Worm (Caenorhabditis elegans) whole organism, L2 larva: Measurements from ENCODE around the gene C46C2.2.
A peak's percentile ranks its signal among the peaks of the same experiment; 100 is the strongest.

Source experiments
- C34F6.9 ChIP-seq: fragments of 150-350 bp; optimal IDR thresholded peaks from 2 replicates; lab custom pipeline; 2014; ENCODE audit warnings: missing biosample characterization, missing genetic modification characterization
- F13H6.1 ChIP-seq: sonication (generic microtip); optimal IDR thresholded peaks from 2 replicates; lab custom pipeline; 2016; ENCODE audit warnings: missing genetic modification characterization, missing compliant biosample characterization
- R02D3.7 ChIP-seq: fragments of 150-350 bp; optimal IDR thresholded peaks from 2 replicates; lab custom pipeline; 2014; ENCODE audit warnings: missing biosample characterization, missing genetic modification characterization
- Y55F3AM.14 ChIP-seq: fragments of 200-800 bp; sonication (Bioruptor generic); optimal IDR thresholded peaks from 2 replicates; lab custom pipeline; 2018; ENCODE audit warnings: mild to moderate bottlenecking, missing genetic modification characterization, missing compliant biosample characterization
- ZK546.5 ChIP-seq: sonication (generic microtip); optimal IDR thresholded peaks from 2 replicates; lab custom pipeline; 2017; ENCODE audit warnings: missing biosample characterization, missing genetic modification characterization
- aly-2 ChIP-seq: fragments of 150-350 bp; optimal IDR thresholded peaks from 2 replicates; lab custom pipeline; 2014; ENCODE audit warnings: missing biosample characterization, missing genetic modification characterization
- ama-1 ChIP-seq: fragments of 150-350 bp; optimal IDR thresholded peaks from 2 replicates; lab custom pipeline; 2018; ENCODE audit warnings: inconsistent platforms
- blmp-1 ChIP-seq: sonication (generic microtip); optimal IDR thresholded peaks from 2 replicates; lab custom pipeline; 2017; ENCODE audit warnings: missing genetic modification characterization, mild to moderate bottlenecking, missing compliant biosample characterization, antibody characterized with exemption, moderate library complexity; ENCODE audit not compliant: insufficient read depth
- ceh-16 ChIP-seq: fragments of 150-350 bp; optimal IDR thresholded peaks from 2 replicates; lab custom pipeline; 2014; ENCODE audit warnings: missing biosample characterization, missing genetic modification characterization
- ceh-82 ChIP-seq: fragments of 150-350 bp; optimal IDR thresholded peaks from 2 replicates; lab custom pipeline; 2014; ENCODE audit warnings: missing biosample characterization, missing genetic modification characterization
- crh-2 ChIP-seq: sonication (generic microtip); optimal IDR thresholded peaks from 2 replicates; lab custom pipeline; 2017; ENCODE audit warnings: missing biosample characterization, missing genetic modification characterization
- dmd-4 ChIP-seq: sonication (generic microtip); optimal IDR thresholded peaks from 2 replicates; lab custom pipeline; 2017; ENCODE audit warnings: missing biosample characterization, missing genetic modification characterization
- egl-27 ChIP-seq: sonication (generic microtip); optimal IDR thresholded peaks from 3 replicates; lab custom pipeline; 2017; ENCODE audit warnings: missing biosample characterization, missing genetic modification reagents, missing genetic modification characterization
- elt-1 ChIP-seq: fragments of 150-350 bp; optimal IDR thresholded peaks from 2 replicates; lab custom pipeline; 2014; ENCODE audit warnings: missing biosample characterization, missing genetic modification characterization
- elt-3 ChIP-seq: sonication (generic microtip); optimal IDR thresholded peaks from 2 replicates; lab custom pipeline; 2017; ENCODE audit warnings: missing biosample characterization, missing genetic modification characterization
- gmeb-1 ChIP-seq: fragments of 150-350 bp; optimal IDR thresholded peaks from 2 replicates; lab custom pipeline; 2014; ENCODE audit warnings: missing biosample characterization, missing genetic modification characterization
- lin-11 ChIP-seq: fragments of 150-350 bp; sonication (generic microtip); optimal IDR thresholded peaks from 2 replicates; lab custom pipeline; 2014; ENCODE audit warnings: missing biosample characterization, missing genetic modification characterization, inconsistent platforms, mixed read lengths
- lsy-2 ChIP-seq, 2 experiments: fragments of 150-350 bp in 1 of 2; sonication (generic microtip) in 1 of 2; optimal IDR thresholded peaks; 2 replicates each; lab custom pipeline; 2014 to 2017; ENCODE audit warnings: missing biosample characterization in 2 of 2, missing genetic modification characterization in 2 of 2
- mab-5 ChIP-seq: fragments of 150-350 bp; optimal IDR thresholded peaks from 2 replicates; lab custom pipeline; 2014; ENCODE audit warnings: missing biosample characterization, missing genetic modification characterization
- mbf-1 ChIP-seq: sonication (generic microtip); optimal IDR thresholded peaks from 2 replicates; lab custom pipeline; 2017; ENCODE audit warnings: missing biosample characterization, missing genetic modification characterization
- mdl-1 ChIP-seq, 2 experiments: fragments of 150-350 bp in 1 of 2; sonication (generic microtip) in 1 of 2; optimal IDR thresholded peaks; 2 replicates each; lab custom pipeline; 2017; ENCODE audit warnings: missing biosample characterization in 2 of 2, missing genetic modification characterization in 2 of 2
- nhr-10 ChIP-seq: sonication (generic microtip); optimal IDR thresholded peaks from 2 replicates; lab custom pipeline; 2017; ENCODE audit warnings: missing biosample characterization, missing genetic modification characterization
- nhr-11 ChIP-seq: fragments of 150-350 bp; optimal IDR thresholded peaks from 2 replicates; lab custom pipeline; 2014; ENCODE audit warnings: missing biosample characterization, missing genetic modification characterization
- nhr-12 ChIP-seq: fragments of 150-350 bp; optimal IDR thresholded peaks from 2 replicates; lab custom pipeline; 2014; ENCODE audit warnings: missing biosample characterization, missing genetic modification characterization
- nhr-129 ChIP-seq: fragments of 150-350 bp; optimal IDR thresholded peaks from 2 replicates; lab custom pipeline; 2014; ENCODE audit warnings: missing biosample characterization, missing genetic modification characterization
- nhr-21 ChIP-seq: fragments of 150-350 bp; optimal IDR thresholded peaks from 2 replicates; lab custom pipeline; 2014; ENCODE audit warnings: missing biosample characterization, missing genetic modification characterization
- nhr-23 ChIP-seq: fragments of 150-350 bp; optimal IDR thresholded peaks from 2 replicates; lab custom pipeline; 2014; ENCODE audit warnings: missing biosample characterization, missing genetic modification reagents, missing genetic modification characterization
- nhr-237 ChIP-seq: fragments of 150-350 bp; optimal IDR thresholded peaks from 2 replicates; lab custom pipeline; 2014; ENCODE audit warnings: missing biosample characterization, missing genetic modification characterization
- nhr-25 ChIP-seq: fragments of 150-350 bp; sonication (generic microtip); optimal IDR thresholded peaks from 3 replicates; lab custom pipeline; 2014; ENCODE audit warnings: missing biosample characterization, missing genetic modification characterization
- nhr-6 ChIP-seq: fragments of 150-350 bp; optimal IDR thresholded peaks from 2 replicates; lab custom pipeline; 2014; ENCODE audit warnings: missing biosample characterization, missing genetic modification characterization
- nhr-77 ChIP-seq: fragments of 150-350 bp; optimal IDR thresholded peaks from 2 replicates; lab custom pipeline; 2014; ENCODE audit warnings: missing biosample characterization, missing genetic modification characterization
- peb-1 ChIP-seq: fragments of 150-350 bp; optimal IDR thresholded peaks from 2 replicates; lab custom pipeline; 2014; ENCODE audit warnings: missing biosample characterization, missing genetic modification characterization
- sem-4 ChIP-seq: fragments of 150-350 bp; optimal IDR thresholded peaks from 2 replicates; lab custom pipeline; 2014; ENCODE audit warnings: missing biosample characterization, missing genetic modification reagents, missing genetic modification characterization
- skn-1 ChIP-seq: sonication (generic microtip); optimal IDR thresholded peaks from 2 replicates; lab custom pipeline; 2017; ENCODE audit warnings: missing biosample characterization, missing genetic modification characterization
- sma-3 ChIP-seq: sonication (generic microtip); optimal IDR thresholded peaks from 2 replicates; lab custom pipeline; 2016; ENCODE audit warnings: missing genetic modification reagents, missing genetic modification characterization, missing compliant biosample characterization
- sma-9 ChIP-seq, 2 experiments: fragments of 150-350 bp in 1 of 2; sonication (generic microtip) in 1 of 2; optimal IDR thresholded peaks; 2 replicates each; lab custom pipeline; 2014 to 2016; ENCODE audit warnings: missing genetic modification characterization in 2 of 2, mild to moderate bottlenecking in 1 of 2, missing biosample characterization in 1 of 2, missing compliant biosample characterization in 1 of 2, missing genetic modification reagents in 1 of 2, moderate library complexity in 1 of 2
- snpc-4 ChIP-seq: fragments of 150-350 bp; optimal IDR thresholded peaks from 2 replicates; lab custom pipeline; 2014; ENCODE audit warnings: missing biosample characterization, missing genetic modification characterization
- unc-39 ChIP-seq: fragments of 150-350 bp; optimal IDR thresholded peaks from 2 replicates; lab custom pipeline; 2014; ENCODE audit warnings: missing biosample characterization, missing genetic modification characterization
- unc-55 ChIP-seq: fragments of 150-350 bp; sonication (generic microtip); optimal IDR thresholded peaks from 3 replicates; lab custom pipeline; 2014; ENCODE audit warnings: missing biosample characterization, missing genetic modification reagents, missing genetic modification characterization
- unc-62 ChIP-seq: fragments of 150-350 bp; optimal IDR thresholded peaks from 2 replicates; lab custom pipeline; 2014; ENCODE audit warnings: missing biosample characterization, missing genetic modification reagents, missing genetic modification characterization
- zag-1 ChIP-seq: fragments of 150-350 bp; optimal IDR thresholded peaks from 2 replicates; lab custom pipeline; 2014; ENCODE audit warnings: missing biosample characterization, missing genetic modification characterization
- ztf-1 ChIP-seq: fragments of 200-800 bp; sonication (Bioruptor generic); conservative IDR thresholded peaks from 2 replicates; pipeline ENCODE4 v1.3.6; 2022; ENCODE audit warnings: missing genetic modification characterization, missing compliant biosample characterization
- ztf-11 ChIP-seq: sonication (generic microtip); optimal IDR thresholded peaks from 2 replicates; lab custom pipeline; 2017; ENCODE audit warnings: missing biosample characterization, missing genetic modification characterization
- ztf-4 ChIP-seq: fragments of 150-350 bp; optimal IDR thresholded peaks from 2 replicates; lab custom pipeline; 2014; ENCODE audit warnings: missing biosample characterization, missing genetic modification characterization

Gene C46C2.2

ce11 chrIV:9258547-9258946 lies 41.0 kb downstream of the C46C2.2 start:
- no peak for TF ChIP-seq ztf-11
- no peak for TF ChIP-seq lin-11 (tag; lab: Kevin White, UChicago)
- TF ChIP-seq Y55F3AM.14 (GFP tag; lab: Kevin White, UChicago), result no peak
- TF ChIP-seq nhr-12 (tag; lab: Kevin White, UChicago), result no peak
- TF ChIP-seq egl-27, result no peak
- TF ChIP-seq mdl-1 (tag; optimal IDR thresholded peaks at IDR 0.05; lab: Kevin White, UChicago), result no peak
- TF ChIP-seq C34F6.9 (tag; lab: Kevin White, UChicago), result no peak
- peak; percentile 9 for TF ChIP-seq sem-4 (tag; lab: Kevin White, UChicago)
- no peak for TF ChIP-seq elt-1
- peak; percentile 50 for TF ChIP-seq nhr-21 (tag; lab: Kevin White, UChicago)
- TF ChIP-seq nhr-10 (tag; lab: Kevin White, UChicago), result no peak
- no peak for TF ChIP-seq nhr-23 (tag; lab: Kevin White, UChicago)
- no peak for TF ChIP-seq unc-55 (GFP tag; lab: Kevin White, UChicago)
- TF ChIP-seq ztf-1 (GFP tag; lab: Robert Waterston, UW), result no peak
- no peak for TF ChIP-seq sma-3 (GFP tag; lab: Kevin White, UChicago)
- TF ChIP-seq ztf-4 (tag; lab: Kevin White, UChicago), result no peak
- no peak for TF ChIP-seq skn-1
- TF ChIP-seq nhr-77 (tag; lab: Kevin White, UChicago), result no peak
- no peak for TF ChIP-seq snpc-4 (tag; lab: Kevin White, UChicago)
- TF ChIP-seq ceh-16, result no peak
- no peak for TF ChIP-seq sma-9 (GFP tag; optimal IDR thresholded peaks at IDR 0.05; lab: Kevin White, UChicago)
- no peak for TF ChIP-seq sma-9 (tag; optimal IDR thresholded peaks at IDR 0.05; lab: Kevin White, UChicago)
- TF ChIP-seq blmp-1 (tag; lab: Kevin White, UChicago), result no peak
- TF ChIP-seq dmd-4, result no peak
- no peak for TF ChIP-seq nhr-11 (tag; lab: Kevin White, UChicago)
- TF ChIP-seq nhr-6 (tag; lab: Kevin White, UChicago), result no peak
- TF ChIP-seq aly-2 (tag; lab: Kevin White, UChicago), result no peak
- TF ChIP-seq ama-1 (lab: Kevin White, UChicago), result peak; percentile 44

ce11 chrIV:9259687-9260086 lies 42.2 kb downstream of the C46C2.2 start, which contains the start of gene Y11D7A.10:
TSS of gene Y11D7A.10 (minus strand) at chrIV:9259768.
- no peak for TF ChIP-seq unc-39 (tag; lab: Kevin White, UChicago)
- TF ChIP-seq unc-55 (GFP tag; lab: Kevin White, UChicago), result no peak
- no peak for TF ChIP-seq lsy-2 (tag; optimal IDR thresholded peaks at IDR 0.05; lab: Kevin White, UChicago)
- no peak for TF ChIP-seq R02D3.7
- no peak for TF ChIP-seq egl-27
- TF ChIP-seq skn-1, result peak; percentile 80

- TF ChIP-seq mdl-1 (tag; optimal IDR thresholded peaks at IDR 0.05; lab: Kevin White, UChicago) (no peak), mbf-1 (tag; lab: Kevin White, UChicago) (no peak), sma-3 (GFP tag; lab: Kevin White, UChicago) (no peak), nhr-6 (tag; lab: Kevin White, UChicago) (no peak), nhr-12 (tag; lab: Kevin White, UChicago) (no peak), sma-9 (GFP tag; optimal IDR thresholded peaks at IDR 0.05; lab: Kevin White, UChicago) (peak; percentile 15), sma-9 (tag; optimal IDR thresholded peaks at IDR 0.05; lab: Kevin White, UChicago) (no peak), unc-55 (GFP tag; lab: Kevin White, UChicago) (peak; percentile 60), skn-1 (no peak), nhr-237 (no peak), elt-3 (tag; lab: Kevin White, UChicago) (no peak), nhr-129 (tag; lab: Kevin White, UChicago) (peak; percentile 2), sem-4 (tag; lab: Kevin White, UChicago) (no peak), nhr-23 (tag; lab: Kevin White, UChicago) (no peak), snpc-4 (tag; lab: Kevin White, UChicago) (no peak), ZK546.5 (no peak), ztf-11 (no peak), lsy-2 (tag; optimal IDR thresholded peaks at IDR 0.05; lab: Kevin White, UChicago) (no peak), zag-1 (tag; lab: Kevin White, UChicago) (no peak), ceh-16 (no peak), peb-1 (no peak), nhr-25 (tag; lab: Kevin White, UChicago) (no peak), dmd-4 (no peak), ama-1 (lab: Kevin White, UChicago) (no peak), nhr-10 (tag; lab: Kevin White, UChicago) (no peak), C34F6.9 (tag; lab: Kevin White, UChicago) (peak; percentile 66), ceh-82 (tag; lab: Kevin White, UChicago) (no peak), F13H6.1 (tag; lab: Kevin White, UChicago) (no peak), unc-62 (GFP tag; lab: Kevin White, UChicago) (no peak), ztf-1 (GFP tag; lab: Robert Waterston, UW) (no peak), nhr-11 (tag; lab: Kevin White, UChicago) (no peak), R02D3.7 (no peak), blmp-1 (tag; lab: Kevin White, UChicago) (no peak), aly-2 (tag; lab: Kevin White, UChicago) (no peak), crh-2 (tag; lab: Kevin White, UChicago) (no peak), mab-5 (tag; lab: Kevin White, UChicago) (no peak), gmeb-1 (peak; percentile 44), unc-39 (tag; lab: Kevin White, UChicago) (no peak)
Measured at ce11 chrIV:9260334-9260733, 42.8 kb downstream of the C46C2.2 start.
